Worm (Caenorhabditis elegans) whole organism, L1 larva: Measurements from ENCODE around the gene grl-31.

Source experiments
- aha-1 ChIP-seq: fragments of 150-350 bp; optimal IDR thresholded peaks from 2 replicates; lab custom pipeline; 2014; ENCODE audit warnings: missing biosample characterization, missing genetic modification characterization
- blmp-1 ChIP-seq: fragments of 150-350 bp; optimal IDR thresholded peaks from 2 replicates; lab custom pipeline; 2014; ENCODE audit warnings: missing biosample characterization, missing genetic modification characterization
- ceh-82 ChIP-seq, 3 experiments: fragments of 150-350 bp in 1 of 3; sonication (generic microtip) in 2 of 3; optimal IDR thresholded peaks; 2 replicates each; lab custom pipeline; 2014 to 2017; ENCODE audit warnings: missing biosample characterization in 3 of 3, missing genetic modification characterization in 3 of 3
- ces-1 ChIP-seq: fragments of 150-350 bp; optimal IDR thresholded peaks from 2 replicates; lab custom pipeline; 2014; ENCODE audit warnings: missing biosample characterization, missing genetic modification reagents, missing genetic modification characterization
- fkh-4 ChIP-seq: sonication (generic microtip); optimal IDR thresholded peaks from 2 replicates; lab custom pipeline; 2016; ENCODE audit warnings: missing compliant biosample characterization, missing genetic modification characterization, borderline replicate concordance
- fos-1 ChIP-seq: fragments of 150-350 bp; optimal IDR thresholded peaks from 2 replicates; lab custom pipeline; 2014; ENCODE audit warnings: missing biosample characterization, missing genetic modification characterization
- isw-1 ChIP-seq: fragments of 200-800 bp; sonication (Bioruptor generic); IDR thresholded peaks from 2 replicates; pipeline ENCODE4 v1.3.6; 2022; ENCODE audit warnings: missing genetic modification characterization, missing compliant biosample characterization
- lin-13 ChIP-seq: fragments of 150-350 bp; optimal IDR thresholded peaks from 2 replicates; lab custom pipeline; 2014; ENCODE audit warnings: missing biosample characterization, missing genetic modification reagents, missing genetic modification characterization
- lin-15B ChIP-seq: fragments of 150-350 bp; sonication (generic microtip); optimal IDR thresholded peaks from 3 replicates; lab custom pipeline; 2014; ENCODE audit warnings: missing biosample characterization, missing genetic modification characterization
- mep-1 ChIP-seq: fragments of 150-350 bp; optimal IDR thresholded peaks from 2 replicates; lab custom pipeline; 2014; ENCODE audit warnings: missing biosample characterization, missing genetic modification characterization
- nhr-19 ChIP-seq: fragments of 200-800 bp; sonication (Bioruptor generic); conservative IDR thresholded peaks from 2 replicates; pipeline ENCODE4 v1.3.6; 2022; ENCODE audit warnings: missing genetic modification characterization, missing compliant biosample characterization
- snpc-4 ChIP-seq: fragments of 150-350 bp; optimal IDR thresholded peaks from 2 replicates; lab custom pipeline; 2014; ENCODE audit warnings: missing biosample characterization, missing genetic modification characterization
- unc-62 ChIP-seq: fragments of 150-350 bp; optimal IDR thresholded peaks from 2 replicates; lab custom pipeline; 2014; ENCODE audit warnings: missing biosample characterization, missing genetic modification reagents, missing genetic modification characterization
- unc-98 ChIP-seq: fragments of 200-800 bp; sonication (Bioruptor generic); IDR thresholded peaks from 2 replicates; pipeline ENCODE4 v1.3.6; 2022; ENCODE audit warnings: missing genetic modification characterization, missing compliant biosample characterization

DNA sequence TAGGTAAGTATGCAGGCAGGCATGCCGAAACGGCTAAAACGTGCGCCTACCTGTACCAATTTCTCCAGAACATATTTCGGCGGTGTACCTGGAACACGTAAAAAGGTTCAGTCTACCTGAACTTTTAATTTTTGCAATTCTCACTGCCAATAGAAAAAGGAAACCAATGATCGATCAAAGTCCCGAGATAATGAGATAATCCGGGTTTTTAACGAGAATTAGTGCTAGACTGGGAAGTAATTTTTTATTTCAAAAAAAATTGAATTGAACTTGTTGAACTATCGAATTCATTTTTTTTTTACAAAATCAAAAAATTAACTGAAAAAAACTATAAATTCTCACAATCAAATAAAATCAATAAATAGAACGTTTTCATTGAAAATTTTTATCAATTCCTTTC, 43.0 kb upstream of the grl-31 start, which contains the start of gene T22F3.7:
- TF ChIP-seq ces-1 (GFP tag; lab: Kevin White, UChicago) = no peak
- TF ChIP-seq unc-98 = no peak
- no peak for TF ChIP-seq snpc-4 (tag; lab: Kevin White, UChicago)
- no peak for TF ChIP-seq blmp-1 (tag; lab: Kevin White, UChicago)
- no peak for TF ChIP-seq fkh-4 (tag; lab: Kevin White, UChicago)
- TF ChIP-seq ceh-82 (tag; optimal IDR thresholded peaks at IDR 0.05; lab: Kevin White, UChicago) = no peak
- no peak for TF ChIP-seq fos-1
- TF ChIP-seq lin-13 (GFP tag; lab: Kevin White, UChicago) = no peak
- no peak for TF ChIP-seq aha-1 (tag; lab: Kevin White, UChicago)
- TF ChIP-seq lin-15B = no peak
- no peak for TF ChIP-seq mep-1 (tag; lab: Kevin White, UChicago)
- no peak for TF ChIP-seq nhr-19 (GFP tag; lab: Robert Waterston, UW)
- no peak for TF ChIP-seq isw-1
- TF ChIP-seq unc-62 (GFP tag; lab: Kevin White, UChicago) = no peak
